Worm (Caenorhabditis elegans): ENCODE results near the gene F54D12.9.

Gene F54D12.9

ce11 chrII:1362423-1362822 lies 19.1 kb downstream of the F54D12.9 start:
- TF ChIP-seq ztf-7 (tag; optimal IDR thresholded peaks at IDR 0.05) (no peak), Y5F2A.4 (GFP tag; optimal IDR thresholded peaks at IDR 0.05) (no peak), lim-7 (GFP tag; IDR thresholded peaks at IDR 0.05) (no peak), lir-3 (tag; optimal IDR thresholded peaks at IDR 0.05) (no peak), ceh-28 (tag; optimal IDR thresholded peaks at IDR 0.05) (no peak), tra-1 (GFP tag; IDR thresholded peaks at IDR 0.05) (no peak)

- TF ChIP-seq hif-1 (tag; optimal IDR thresholded peaks at IDR 0.05) = no peak
- TF ChIP-seq Y75B8A.6 (GFP tag; IDR thresholded peaks at IDR 0.05) = no peak
- TF ChIP-seq tra-1 (GFP tag; IDR thresholded peaks at IDR 0.05) = no peak
- TF ChIP-seq nhr-237 (tag; optimal IDR thresholded peaks at IDR 0.05) = no peak
- no peak for TF ChIP-seq Y5F2A.4 (GFP tag; optimal IDR thresholded peaks at IDR 0.05)
- TF ChIP-seq nhr-76 (tag; optimal IDR thresholded peaks at IDR 0.05) = no peak
- TF ChIP-seq F10B5.3 (tag; optimal IDR thresholded peaks at IDR 0.05) = no peak
- TF ChIP-seq ces-1 (GFP tag; optimal IDR thresholded peaks at IDR 0.05) = no peak
- no peak for TF ChIP-seq lir-3 (tag; optimal IDR thresholded peaks at IDR 0.05)
- TF ChIP-seq hmg-1.1 (GFP tag; IDR thresholded peaks at IDR 0.05) = 0 out of 2 replicates have a peak, but pooled peaks have one; percentile 33
- no peak for TF ChIP-seq ceh-62 (tag; optimal IDR thresholded peaks at IDR 0.05)
- TF ChIP-seq tag-97 (GFP tag; IDR thresholded peaks at IDR 0.05) = no peak
- TF ChIP-seq ceh-28 (tag; optimal IDR thresholded peaks at IDR 0.05) = no peak
- TF ChIP-seq R02D3.7 (tag; optimal IDR thresholded peaks at IDR 0.05) = no peak
- TF ChIP-seq lin-38 (GFP tag; IDR thresholded peaks at IDR 0.05) = no peak
- TF ChIP-seq ctbp-1 (GFP tag; IDR thresholded peaks at IDR 0.05) = no peak
- TF ChIP-seq nhr-77 (tag; optimal IDR thresholded peaks at IDR 0.05) = no peak
- TF ChIP-seq mes-2 (tag; optimal IDR thresholded peaks at IDR 0.05; ENCODE audit: poor library complexity, severe bottlenecking) = no peak
- TF ChIP-seq unc-62 (GFP tag; optimal IDR thresholded peaks at IDR 0.05 in 1 of 2) = peak in 1 of 2 experiments; percentile 85
- TF ChIP-seq unc-62 (tag; optimal IDR thresholded peaks at IDR 0.05) = no peak
- peak; percentile 18 for TF ChIP-seq aha-1 (tag)
These were observed 21.3 kb downstream of the F54D12.9 start for ce11 chrII:1360257-1360656.

- TF ChIP-seq aha-1 (tag) (peak; percentile 12), egl-27 (tag; optimal IDR thresholded peaks at IDR 0.05) (no peak), lin-13 (GFP tag; optimal IDR thresholded peaks at IDR 0.05) (peak; percentile 70), nhr-10 (tag; optimal IDR thresholded peaks at IDR 0.05) (no peak), tra-1 (GFP tag; IDR thresholded peaks at IDR 0.05) (no peak), mxl-3 (GFP tag; optimal IDR thresholded peaks at IDR 0.05) (no peak), nhr-28 (tag; optimal IDR thresholded peaks at IDR 0.05) (no peak)
These were observed 23.6 kb downstream of the F54D12.9 start, which contains the start of gene C13A10.2 for ce11 chrII:1357905-1358304. TSS of gene C13A10.2 (minus strand) at chrII:1358005.

ce11 chrII:1357262-1357661 lies 24.3 kb downstream of the F54D12.9 start:
- TF ChIP-seq saeg-2 (GFP tag; IDR thresholded peaks at IDR 0.05) (no peak), ctbp-1 (GFP tag; IDR thresholded peaks at IDR 0.05) (no peak), mes-2 (tag; optimal IDR thresholded peaks at IDR 0.05; ENCODE audit: poor library complexity, severe bottlenecking) (no peak), spr-3 (GFP tag; optimal IDR thresholded peaks at IDR 0.05) (no peak), F49E8.2 (tag; optimal IDR thresholded peaks at IDR 0.05; ENCODE audit: borderline replicate concordance) (no peak), skn-1 (tag; optimal IDR thresholded peaks at IDR 0.05) (no peak)

ce11 chrII:1355480-1355879 lies 26.0 kb downstream of the F54D12.9 start, which contains the start of gene C13A10.1:
TSS of gene C13A10.1 (minus strand) at chrII:1355649.
- TF ChIP-seq nhr-28 (tag; optimal IDR thresholded peaks at IDR 0.05) (peak; percentile 40), dmd-6 (GFP tag; IDR thresholded peaks at IDR 0.05) (peak; percentile 19; the same call in 1 of the 2 replicates), nhr-10 (tag; optimal IDR thresholded peaks at IDR 0.05) (no peak), pqm-1 (tag; optimal IDR thresholded peaks at IDR 0.05) (peak; percentile 67)

All from whole organism, L4 larva.